Worm (Caenorhabditis elegans) whole organism, early embryonic: ENCODE data around the gene F09E5.8.

ENCODE experiments used
- B0310.2 ChIP-seq: sonication (generic microtip); optimal IDR thresholded peaks from 2 replicates; lab custom pipeline; 2016; ENCODE audit warnings: mild to moderate bottlenecking, missing genetic modification characterization, missing compliant biosample characterization
- F13C5.2 ChIP-seq: sonication (generic microtip); optimal IDR thresholded peaks from 2 replicates; lab custom pipeline; 2017; ENCODE audit warnings: mild to moderate bottlenecking, missing genetic modification characterization, inconsistent platforms, missing compliant biosample characterization
- aly-1 ChIP-seq: sonication (generic microtip); optimal IDR thresholded peaks from 2 replicates; lab custom pipeline; 2016; ENCODE audit warnings: missing genetic modification characterization, missing compliant biosample characterization
- ama-1 ChIP-seq: fragments of 150-350 bp; optimal IDR thresholded peaks from 2 replicates; lab custom pipeline; 2014
- ceh-13 ChIP-seq: fragments of 200-800 bp; sonication (Bioruptor generic); optimal IDR thresholded peaks from 2 replicates; lab custom pipeline; 2018; ENCODE audit warnings: mild to moderate bottlenecking, missing genetic modification characterization, missing compliant biosample characterization
- ceh-36 ChIP-seq: sonication (generic microtip); optimal IDR thresholded peaks from 2 replicates; lab custom pipeline; 2016; ENCODE audit warnings: missing genetic modification characterization, inconsistent platforms, missing compliant biosample characterization
- ets-7 ChIP-seq: sonication (generic microtip); optimal IDR thresholded peaks from 2 replicates; lab custom pipeline; 2016; ENCODE audit warnings: missing genotype, missing genetic modification characterization, missing compliant biosample characterization
- flt-1 ChIP-seq: fragments of 200-800 bp; sonication (Bioruptor generic); IDR thresholded peaks from 2 replicates; pipeline ENCODE4 v1.3.6; 2022; ENCODE audit warnings: missing genetic modification characterization, missing compliant biosample characterization
- hmbx-1 ChIP-seq: sonication (generic microtip); optimal IDR thresholded peaks from 2 replicates; lab custom pipeline; 2016; ENCODE audit warnings: mild to moderate bottlenecking, missing genetic modification characterization, missing compliant biosample characterization
- hnd-1 ChIP-seq: sonication (generic microtip); optimal IDR thresholded peaks from 2 replicates; lab custom pipeline; 2016; ENCODE audit warnings: missing genetic modification characterization, missing compliant biosample characterization
- sea-1 ChIP-seq: fragments of 200-800 bp; sonication (Bioruptor generic); conservative IDR thresholded peaks from 2 replicates; pipeline ENCODE4 v1.3.6; 2022; ENCODE audit warnings: missing genetic modification characterization, missing compliant biosample characterization
- tbx-11 ChIP-seq: fragments of 200-800 bp; sonication (Bioruptor generic); IDR thresholded peaks from 2 replicates; pipeline ENCODE4 v1.3.6; 2022; ENCODE audit warnings: missing genetic modification characterization, missing compliant biosample characterization
- tbx-37 ChIP-seq: fragments of 200-800 bp; sonication (Bioruptor generic); conservative IDR thresholded peaks from 2 replicates; pipeline ENCODE4 v1.3.6; 2022; ENCODE audit warnings: missing genetic modification reagents, missing genetic modification characterization, missing compliant biosample characterization

DNA sequence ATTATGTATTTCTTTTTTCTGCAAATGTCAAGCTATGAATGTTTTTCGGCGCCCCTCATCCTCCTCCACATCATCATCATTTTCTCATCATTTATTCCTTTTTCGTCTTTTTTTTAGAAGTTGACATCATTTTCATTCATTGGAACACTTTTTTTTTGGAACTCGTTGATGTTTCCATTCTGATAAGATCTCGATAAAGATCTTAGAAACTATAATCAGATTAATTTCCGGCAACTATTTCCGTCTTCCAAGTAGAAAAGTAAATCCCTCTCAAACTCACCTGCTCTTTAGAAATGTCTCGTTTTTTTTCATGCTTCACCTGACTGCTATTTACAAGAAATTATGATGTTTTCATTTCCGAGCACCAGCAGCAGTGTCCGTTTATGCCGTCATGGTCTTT lies 21.6 kb upstream of the F09E5.8 start:
- TF ChIP-seq hnd-1 (tag; lab: Kevin White, UChicago) (no peak), sea-1 (GFP tag; lab: Robert Waterston, UW) (no peak), tbx-37 (GFP tag; lab: Robert Waterston, UW) (no peak), ama-1 (lab: Kevin White, UChicago) (no peak), ceh-13 (GFP tag; lab: Kevin White, UChicago) (no peak), aly-1 (tag; lab: Kevin White, UChicago) (no peak), ets-7 (tag; lab: Kevin White, UChicago) (no peak), hmbx-1 (no peak), B0310.2 (tag; lab: Kevin White, UChicago) (no peak), flt-1 (no peak), ceh-36 (tag; lab: Kevin White, UChicago) (no peak), F13C5.2 (tag; lab: Kevin White, UChicago) (no peak), tbx-11 (GFP tag; lab: Robert Waterston, UW) (no peak)
